Worm (Caenorhabditis elegans): Measurements from ENCODE around the gene nep-9.

DNA sequence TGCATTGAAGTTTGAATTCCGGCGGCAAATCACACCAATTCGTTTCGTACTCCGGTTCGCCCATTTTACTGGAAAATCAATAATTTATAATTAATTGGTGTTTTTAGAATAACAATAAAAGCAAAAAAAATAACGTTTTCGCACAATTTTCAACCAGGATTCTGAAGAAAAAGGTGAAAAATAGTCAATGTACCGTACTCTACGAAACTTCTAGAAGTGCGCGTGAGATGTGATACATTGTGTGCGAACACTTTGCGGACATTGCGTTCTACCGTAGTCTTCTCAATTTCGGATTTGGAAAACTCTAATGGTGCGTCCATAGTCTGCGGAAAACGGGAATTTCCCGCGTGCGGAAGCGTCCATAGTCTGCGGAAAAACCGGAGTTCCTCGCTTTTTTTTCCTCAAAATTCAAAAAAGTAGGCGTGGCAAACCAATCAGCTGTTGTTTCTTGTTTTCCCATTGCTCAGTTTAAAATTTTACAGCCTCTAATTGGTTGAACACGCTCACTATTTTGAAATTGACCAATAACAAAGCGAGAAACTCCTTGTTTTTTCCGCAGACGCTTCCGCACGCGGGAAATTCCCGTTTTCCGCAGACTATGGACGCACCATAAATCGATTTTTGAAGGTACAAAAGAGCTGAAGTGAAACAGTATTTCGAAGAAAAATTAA, 51.0 kb downstream of the nep-9 start, which contains the start of the genes F14D2.14 and bath-29:
- no peak for TF ChIP-seq nfya-1 (tag; optimal IDR thresholded peaks at IDR 0.05; ENCODE audit: insufficient read depth)
- TF ChIP-seq nhr-67 (tag; optimal IDR thresholded peaks at IDR 0.05) = no peak
- TF ChIP-seq egl-5 (tag; optimal IDR thresholded peaks at IDR 0.05) = no peak
- TF ChIP-seq zag-1 (tag; optimal IDR thresholded peaks at IDR 0.05) = no peak
- TF ChIP-seq tbx-2 (tag; optimal IDR thresholded peaks at IDR 0.05) = no peak
- TF ChIP-seq jun-1 (tag; optimal IDR thresholded peaks at IDR 0.05) = no peak
- TF ChIP-seq egl-27 (tag; optimal IDR thresholded peaks at IDR 0.05) = no peak
- no peak for TF ChIP-seq fos-1 (tag; optimal IDR thresholded peaks at IDR 0.05)
- no peak for TF ChIP-seq pqm-1 (tag; optimal IDR thresholded peaks at IDR 0.05)
- no peak for TF ChIP-seq ZK546.5 (tag; optimal IDR thresholded peaks at IDR 0.05)

Data from whole organism, L3 larva.